Worm (Caenorhabditis elegans) whole organism, late embryonic: ENCODE measurements around the gene nekl-4.

Experiments
- C08G9.2 ChIP-seq: sonication (generic microtip); optimal IDR thresholded peaks from 2 replicates; lab custom pipeline; 2016; ENCODE audit warnings: mild to moderate bottlenecking, missing genetic modification characterization, moderate library complexity, missing compliant biosample characterization
- C38D4.7 ChIP-seq: fragments of 200-800 bp; sonication (Bioruptor generic); optimal IDR thresholded peaks from 2 replicates; lab custom pipeline; 2018; ENCODE audit warnings: mild to moderate bottlenecking, missing genetic modification characterization, moderate library complexity, missing compliant biosample characterization
- F13H6.1 ChIP-seq: sonication (generic microtip); optimal IDR thresholded peaks from 2 replicates; lab custom pipeline; 2016; ENCODE audit warnings: missing genetic modification characterization, missing compliant biosample characterization
- K02D7.2 ChIP-seq: sonication (generic microtip); optimal IDR thresholded peaks from 2 replicates; lab custom pipeline; 2017; ENCODE audit warnings: mild to moderate bottlenecking, missing genetic modification characterization, missing compliant biosample characterization
- K09A11.1 ChIP-seq: sonication (generic microtip); optimal IDR thresholded peaks from 2 replicates; lab custom pipeline; 2017; ENCODE audit warnings: antibody characterized with exemption, mild to moderate bottlenecking, missing genetic modification characterization, missing compliant biosample characterization; ENCODE audit not compliant: insufficient read depth
- ceh-18 ChIP-seq: sonication (generic microtip); optimal IDR thresholded peaks from 2 replicates; lab custom pipeline; 2016; ENCODE audit warnings: missing genetic modification characterization, missing compliant biosample characterization
- ceh-19 ChIP-seq: fragments of 200-800 bp; sonication (Bioruptor generic); optimal IDR thresholded peaks from 2 replicates; lab custom pipeline; 2018; ENCODE audit warnings: mild to moderate bottlenecking, missing genetic modification characterization, missing compliant biosample characterization
- ceh-2 ChIP-seq: sonication (generic microtip); optimal IDR thresholded peaks from 2 replicates; lab custom pipeline; 2016; ENCODE audit warnings: missing genotype, missing genetic modification characterization, missing compliant biosample characterization
- ceh-22 ChIP-seq: sonication (generic microtip); optimal IDR thresholded peaks from 2 replicates; lab custom pipeline; 2017; ENCODE audit warnings: missing biosample characterization, missing genetic modification characterization
- ceh-24 ChIP-seq: sonication (generic microtip); optimal IDR thresholded peaks from 2 replicates; lab custom pipeline; 2016; ENCODE audit warnings: mild to moderate bottlenecking, missing genetic modification characterization, missing compliant biosample characterization
- ceh-34 ChIP-seq: sonication (generic microtip); optimal IDR thresholded peaks from 2 replicates; lab custom pipeline; 2016; ENCODE audit warnings: mild to moderate bottlenecking, missing genetic modification characterization, missing compliant biosample characterization
- ceh-45 ChIP-seq: fragments of 200-800 bp; sonication (Bioruptor generic); IDR thresholded peaks from 2 replicates; pipeline ENCODE4 v1.3.6; 2022; ENCODE audit warnings: missing genetic modification reagents, missing genetic modification characterization, missing compliant biosample characterization
- ceh-9 ChIP-seq: sonication (generic microtip); optimal IDR thresholded peaks from 2 replicates; lab custom pipeline; 2016; ENCODE audit warnings: mild to moderate bottlenecking, missing genetic modification characterization, inconsistent platforms, missing compliant biosample characterization
- che-1 ChIP-seq: sonication (generic microtip); optimal IDR thresholded peaks from 2 replicates; lab custom pipeline; 2016; ENCODE audit warnings: mild to moderate bottlenecking, missing genetic modification characterization, missing compliant biosample characterization
- elt-2 ChIP-seq: sonication (generic microtip); optimal IDR thresholded peaks from 2 replicates; lab custom pipeline; 2016; ENCODE audit warnings: missing genetic modification reagents, missing genetic modification characterization, missing compliant biosample characterization
- elt-4 ChIP-seq: sonication (generic microtip); optimal IDR thresholded peaks from 2 replicates; lab custom pipeline; 2016; ENCODE audit warnings: missing genetic modification characterization, missing compliant biosample characterization
- ets-4 ChIP-seq: sonication (generic microtip); optimal IDR thresholded peaks from 2 replicates; lab custom pipeline; 2016; ENCODE audit warnings: missing genetic modification characterization, missing compliant biosample characterization
- fkh-10 ChIP-seq: fragments of 150-350 bp; optimal IDR thresholded peaks from 2 replicates; lab custom pipeline; 2014; ENCODE audit warnings: missing biosample characterization, missing genetic modification reagents, missing genetic modification characterization
- fkh-6 ChIP-seq: sonication (generic microtip); optimal IDR thresholded peaks from 2 replicates; lab custom pipeline; 2016; ENCODE audit warnings: missing genetic modification characterization, missing compliant biosample characterization
- hlh-13 ChIP-seq: fragments of 200-800 bp; sonication (Bioruptor generic); optimal IDR thresholded peaks from 2 replicates; lab custom pipeline; 2018; ENCODE audit warnings: mild to moderate bottlenecking, missing genetic modification characterization, missing compliant biosample characterization
- hlh-15 ChIP-seq: sonication (generic microtip); optimal IDR thresholded peaks from 2 replicates; lab custom pipeline; 2016; ENCODE audit warnings: missing genetic modification characterization, missing compliant biosample characterization
- hlh-6 ChIP-seq: sonication (generic microtip); optimal IDR thresholded peaks from 2 replicates; lab custom pipeline; 2016; ENCODE audit warnings: missing genotype, missing genetic modification characterization, missing compliant biosample characterization
- hlh-8 ChIP-seq: sonication (generic microtip); optimal IDR thresholded peaks from 2 replicates; lab custom pipeline; 2016; ENCODE audit warnings: missing genotype, missing genetic modification characterization, missing compliant biosample characterization
- madf-2 ChIP-seq: sonication (generic microtip); optimal IDR thresholded peaks from 2 replicates; lab custom pipeline; 2017; ENCODE audit warnings: missing genetic modification characterization, missing compliant biosample characterization
- nhr-11 ChIP-seq: fragments of 150-350 bp; optimal IDR thresholded peaks from 2 replicates; lab custom pipeline; 2014; ENCODE audit warnings: missing biosample characterization, missing genetic modification characterization
- npax-4 ChIP-seq: sonication (generic microtip); optimal IDR thresholded peaks from 2 replicates; lab custom pipeline; 2016; ENCODE audit warnings: missing genetic modification characterization, missing compliant biosample characterization
- pat-9 ChIP-seq: fragments of 200-800 bp; sonication (Bioruptor generic); optimal IDR thresholded peaks from 2 replicates; lab custom pipeline; 2018; ENCODE audit warnings: mild to moderate bottlenecking, missing genetic modification characterization, moderate library complexity, missing compliant biosample characterization
- pax-1 ChIP-seq: fragments of 150-350 bp; optimal IDR thresholded peaks from 2 replicates; lab custom pipeline; 2014; ENCODE audit warnings: missing biosample characterization, missing genetic modification characterization
- pha-4 ChIP-seq: fragments of 150-350 bp; optimal IDR thresholded peaks from 2 replicates; lab custom pipeline; 2018; ENCODE audit warnings: missing biosample characterization, missing genetic modification reagents, missing genetic modification characterization
- sox-4 ChIP-seq: sonication (generic microtip); optimal IDR thresholded peaks from 2 replicates; lab custom pipeline; 2017; ENCODE audit warnings: mild to moderate bottlenecking, missing genetic modification characterization, inconsistent platforms, missing compliant biosample characterization
- syd-9 ChIP-seq: sonication (generic microtip); optimal IDR thresholded peaks from 2 replicates; lab custom pipeline; 2016; ENCODE audit warnings: mild to moderate bottlenecking, missing genetic modification characterization, moderate library complexity, missing compliant biosample characterization
- tbx-2 ChIP-seq: sonication (generic microtip); optimal IDR thresholded peaks from 2 replicates; lab custom pipeline; 2016; ENCODE audit warnings: missing genetic modification characterization, missing compliant biosample characterization
- tbx-7 ChIP-seq: sonication (generic microtip); optimal IDR thresholded peaks from 2 replicates; lab custom pipeline; 2016; ENCODE audit warnings: missing genotype, missing genetic modification characterization, missing compliant biosample characterization
- ttx-3 ChIP-seq: sonication (generic microtip); optimal IDR thresholded peaks from 2 replicates; lab custom pipeline; 2016; ENCODE audit warnings: missing genetic modification reagents, missing genetic modification characterization, missing compliant biosample characterization
- zip-5 ChIP-seq: sonication (generic microtip); optimal IDR thresholded peaks from 2 replicates; lab custom pipeline; 2016; ENCODE audit warnings: missing genetic modification characterization, missing compliant biosample characterization

nekl-4 gene

DNA sequence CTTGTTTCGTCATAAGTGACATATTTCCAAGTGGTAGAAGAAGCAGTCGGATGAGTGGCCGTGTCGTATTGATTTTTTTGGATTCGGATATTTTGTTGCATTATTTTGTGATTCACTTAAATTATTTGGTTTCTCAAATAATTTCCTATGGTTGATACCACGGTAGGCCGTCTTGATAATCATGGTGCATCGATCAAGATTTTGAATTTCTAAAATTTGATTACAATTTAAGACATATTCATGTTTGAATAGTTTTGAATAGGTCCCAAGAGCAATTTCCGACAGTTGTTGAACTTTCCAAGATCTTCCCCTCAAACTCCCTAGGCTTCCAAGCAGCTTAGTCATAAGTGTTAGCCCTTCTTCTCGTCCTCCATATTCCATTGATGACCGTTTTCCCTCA is 4.6 kb upstream of the nekl-4 start, which contains the start of gene D1044.4:
D1044.4 (minus strand) TSS at position 101 of the 400 bp plus-strand sequence.
- no peak for TF ChIP-seq hlh-8 (tag; lab: Kevin White, UChicago)
- TF ChIP-seq hlh-13 = no peak
- TF ChIP-seq npax-4 (tag; lab: Kevin White, UChicago) = no peak
- no peak for TF ChIP-seq hlh-6
- TF ChIP-seq ceh-34 (tag; lab: Kevin White, UChicago) = no peak
- no peak for TF ChIP-seq hlh-15 (tag; lab: Kevin White, UChicago)
- TF ChIP-seq ceh-45 (GFP tag; lab: Robert Waterston, UW) = no peak
- TF ChIP-seq che-1 (tag; lab: Kevin White, UChicago) = no peak
- TF ChIP-seq pat-9 (tag; lab: Kevin White, UChicago) = no peak
- TF ChIP-seq ets-4 (tag; lab: Kevin White, UChicago) = no peak
- TF ChIP-seq zip-5 = no peak
- no peak for TF ChIP-seq nhr-11 (tag; lab: Kevin White, UChicago)
- no peak for TF ChIP-seq F13H6.1 (tag; lab: Kevin White, UChicago)
- no peak for TF ChIP-seq ceh-18 (tag; lab: Kevin White, UChicago)
- no peak for TF ChIP-seq pax-1
- TF ChIP-seq syd-9 (tag; lab: Kevin White, UChicago) = no peak

DNA sequence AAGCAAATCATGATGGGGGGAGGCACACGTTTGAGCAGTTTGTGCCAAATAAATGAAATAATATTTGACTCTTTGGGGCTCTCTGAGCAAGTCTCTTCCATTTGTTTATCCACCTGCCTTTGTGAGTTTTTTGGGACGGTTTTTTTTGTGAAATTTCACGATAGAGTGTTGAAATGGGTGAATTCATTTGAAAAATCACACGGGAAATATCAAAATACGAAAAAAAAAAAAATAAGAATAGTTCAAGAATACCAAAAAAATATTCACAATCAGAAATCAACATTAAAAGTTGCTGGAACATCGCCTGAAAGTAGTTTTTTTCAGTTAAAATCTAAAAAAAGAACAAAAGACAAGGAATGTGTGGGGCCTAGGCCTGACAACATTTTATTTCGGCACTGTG is 4.8 kb downstream of the nekl-4 start, which contains the start of gene pqn-25:
pqn-25 (minus strand) TSS at position 101 of the 400 bp plus-strand sequence.
- no peak for TF ChIP-seq tbx-2 (tag; lab: Kevin White, UChicago)
- TF ChIP-seq sox-4 = no peak
- no peak for TF ChIP-seq elt-2
- no peak for TF ChIP-seq nhr-11 (tag; lab: Kevin White, UChicago)
- no peak for TF ChIP-seq ceh-2 (tag; lab: Kevin White, UChicago)
- no peak for TF ChIP-seq fkh-6
- TF ChIP-seq tbx-7 (tag; lab: Kevin White, UChicago) = no peak

DNA sequence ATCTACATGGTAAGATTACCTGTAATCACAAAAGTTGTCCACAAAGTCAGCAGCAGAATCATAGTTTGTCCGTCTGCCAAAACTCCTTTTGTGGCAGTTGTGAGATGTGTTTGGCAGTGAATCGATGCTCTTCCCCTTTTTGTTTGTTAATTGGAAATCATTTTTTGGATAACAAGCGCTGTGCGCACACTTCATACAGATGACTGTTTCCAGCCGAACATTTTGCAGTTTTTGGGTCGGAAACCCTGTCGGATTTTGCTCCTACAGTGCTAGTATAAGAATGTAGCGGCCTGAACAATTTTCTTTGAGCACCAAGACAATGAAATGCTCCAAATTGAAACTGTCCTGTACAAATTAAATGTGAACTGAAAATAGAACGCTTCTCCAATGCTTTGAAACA is 8.7 kb downstream of the nekl-4 start, which contains the start of gene D1044.7:
D1044.7 (minus strand) TSS at position 101 of the 400 bp plus-strand sequence.
- TF ChIP-seq pha-4 (tag; lab: Kevin White, UChicago) (no peak), C38D4.7 (no peak), ceh-2 (tag; lab: Kevin White, UChicago) (no peak), ceh-22 (tag; lab: Kevin White, UChicago) (no peak), fkh-10 (GFP tag; lab: Kevin White, UChicago) (no peak), K09A11.1 (tag; lab: Kevin White, UChicago) (no peak), C08G9.2 (tag; lab: Kevin White, UChicago) (no peak), K02D7.2 (tag; lab: Kevin White, UChicago) (no peak), hlh-13 (no peak)

DNA sequence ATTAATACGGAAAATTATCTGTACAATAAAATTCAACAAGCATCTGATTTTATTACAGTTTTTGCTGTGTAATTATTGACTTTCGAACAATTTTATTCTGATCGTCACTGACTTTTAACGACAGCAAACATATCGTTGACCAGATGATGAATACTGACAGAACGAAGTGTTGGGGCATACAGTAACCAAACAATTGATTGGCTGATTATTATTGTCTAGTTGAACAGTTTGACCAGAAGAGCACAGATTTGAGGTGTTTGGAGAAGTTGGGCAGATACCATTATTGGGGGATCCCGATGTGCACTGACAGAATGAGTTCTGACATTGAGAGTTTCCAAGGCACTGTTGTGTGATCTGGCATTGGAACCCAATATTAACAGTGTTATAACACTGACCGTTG is 10.4 kb downstream of the nekl-4 start:
- TF ChIP-seq zip-5 = no peak
- TF ChIP-seq fkh-6 = no peak
- TF ChIP-seq pat-9 (tag; lab: Kevin White, UChicago) = no peak
- TF ChIP-seq ceh-24 (tag; lab: Kevin White, UChicago) = no peak
- no peak for TF ChIP-seq ceh-34 (tag; lab: Kevin White, UChicago)
- TF ChIP-seq elt-4 (tag; lab: Kevin White, UChicago) = no peak
- TF ChIP-seq ceh-9 (tag; lab: Kevin White, UChicago) = no peak
- no peak for TF ChIP-seq K02D7.2 (tag; lab: Kevin White, UChicago)
- TF ChIP-seq fkh-10 (GFP tag; lab: Kevin White, UChicago) = no peak
- TF ChIP-seq ttx-3 (tag; lab: Kevin White, UChicago) = no peak
- TF ChIP-seq ceh-19 = no peak
- TF ChIP-seq madf-2 (tag; lab: Kevin White, UChicago) = no peak
- TF ChIP-seq ceh-45 (GFP tag; lab: Robert Waterston, UW) = no peak
